Worm (Caenorhabditis elegans) whole organism, early embryonic: ENCODE results near the gene atp-2.

Experiments used
- B0310.2 ChIP-seq: sonication (generic microtip); optimal IDR thresholded peaks from 2 replicates; lab custom pipeline; 2016; ENCODE audit warnings: mild to moderate bottlenecking, missing genetic modification characterization, missing compliant biosample characterization
- ama-1 ChIP-seq: fragments of 150-350 bp; optimal IDR thresholded peaks from 2 replicates; lab custom pipeline; 2014
- ceh-13 ChIP-seq: fragments of 200-800 bp; sonication (Bioruptor generic); optimal IDR thresholded peaks from 2 replicates; lab custom pipeline; 2018; ENCODE audit warnings: mild to moderate bottlenecking, missing genetic modification characterization, missing compliant biosample characterization
- ceh-36 ChIP-seq: sonication (generic microtip); optimal IDR thresholded peaks from 2 replicates; lab custom pipeline; 2016; ENCODE audit warnings: missing genetic modification characterization, inconsistent platforms, missing compliant biosample characterization
- flt-1 ChIP-seq: fragments of 200-800 bp; sonication (Bioruptor generic); IDR thresholded peaks from 2 replicates; pipeline ENCODE4 v1.3.6; 2022; ENCODE audit warnings: missing genetic modification characterization, missing compliant biosample characterization
- hnd-1 ChIP-seq: sonication (generic microtip); optimal IDR thresholded peaks from 2 replicates; lab custom pipeline; 2016; ENCODE audit warnings: missing genetic modification characterization, missing compliant biosample characterization
- pes-1 ChIP-seq: fragments of 200-800 bp; sonication (Bioruptor generic); IDR thresholded peaks from 2 replicates; pipeline ENCODE4 v1.3.6; 2022; ENCODE audit warnings: missing genetic modification reagents, missing genetic modification characterization, missing compliant biosample characterization
- tbx-11 ChIP-seq: fragments of 200-800 bp; sonication (Bioruptor generic); IDR thresholded peaks from 2 replicates; pipeline ENCODE4 v1.3.6; 2022; ENCODE audit warnings: missing genetic modification characterization, missing compliant biosample characterization
- tra-4 ChIP-seq: sonication (generic microtip); optimal IDR thresholded peaks from 2 replicates; lab custom pipeline; 2017; ENCODE audit warnings: missing genetic modification characterization, missing compliant biosample characterization

DNA sequence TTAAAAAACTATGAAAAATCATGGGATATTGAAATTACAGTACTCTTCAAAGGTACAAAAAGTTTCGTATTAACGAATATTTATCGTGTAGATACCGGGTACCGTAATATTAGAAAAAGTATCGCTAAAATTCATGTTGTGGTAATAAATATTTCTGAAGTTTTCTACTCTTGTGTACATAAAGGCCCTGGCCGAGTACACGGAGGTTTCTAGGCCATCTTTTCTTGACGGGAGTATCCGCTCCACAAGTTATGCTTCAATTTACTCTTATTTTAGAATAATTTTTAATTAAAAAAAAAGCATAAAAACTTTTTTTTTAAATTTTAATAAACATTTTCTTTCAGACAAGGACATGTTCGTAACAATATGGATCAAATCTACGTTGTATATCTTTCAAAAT is 4.9 kb downstream of the atp-2 start:
- TF ChIP-seq tra-4 (tag; lab: Kevin White, UChicago) = no peak
- no peak for TF ChIP-seq ama-1
- TF ChIP-seq ceh-13 (GFP tag; lab: Kevin White, UChicago) = no peak
- no peak for TF ChIP-seq hnd-1
- no peak for TF ChIP-seq flt-1 (GFP tag; lab: Robert Waterston, UW)
- TF ChIP-seq B0310.2 (tag; lab: Kevin White, UChicago) = no peak
- TF ChIP-seq tbx-11 (GFP tag; lab: Robert Waterston, UW) = no peak
- no peak for TF ChIP-seq pes-1 (GFP tag; lab: Robert Waterston, UW)
- TF ChIP-seq ceh-36 (tag; lab: Kevin White, UChicago) = no peak
